Fruit fly (Drosophila melanogaster): ENCODE data around the gene Fhos.

- TF ChIP-seq cnc (optimal IDR thresholded peaks at IDR 0.05): peak; percentile 47 to 49
- no peak for TF ChIP-seq CG7045 (GFP tag; optimal IDR thresholded peaks at IDR 0.05)
- no peak for TF ChIP-seq CG14711 (tag; optimal IDR thresholded peaks at IDR 0.05)
- TF ChIP-seq tj (GFP tag; optimal IDR thresholded peaks at IDR 0.05): no peak
- TF ChIP-seq cic (GFP tag; optimal IDR thresholded peaks at IDR 0.05): peak; percentile 60
- TF ChIP-seq CG5204 (GFP tag; optimal IDR thresholded peaks at IDR 0.05): peak; percentile 21
- TF ChIP-seq CG33017 (tag; optimal IDR thresholded peaks at IDR 0.05): peak; percentile 7
- no peak for TF ChIP-seq Hr96 (GFP tag; optimal IDR thresholded peaks at IDR 0.05)
- peak; percentile 64 for TF ChIP-seq bab1 (GFP tag; optimal IDR thresholded peaks at IDR 0.05)
- no peak for TF ChIP-seq Clk (GFP tag; optimal IDR thresholded peaks at IDR 0.05)
- TF ChIP-seq CG1620 (GFP tag; optimal IDR thresholded peaks at IDR 0.05): no peak
Measured at dm6 chr3L:8704713-8705412, 48.6 kb upstream of the Fhos start.
